Fruit fly (Drosophila melanogaster): Measurements from ENCODE around the gene Prp16.

The Prp16 gene

DNA sequence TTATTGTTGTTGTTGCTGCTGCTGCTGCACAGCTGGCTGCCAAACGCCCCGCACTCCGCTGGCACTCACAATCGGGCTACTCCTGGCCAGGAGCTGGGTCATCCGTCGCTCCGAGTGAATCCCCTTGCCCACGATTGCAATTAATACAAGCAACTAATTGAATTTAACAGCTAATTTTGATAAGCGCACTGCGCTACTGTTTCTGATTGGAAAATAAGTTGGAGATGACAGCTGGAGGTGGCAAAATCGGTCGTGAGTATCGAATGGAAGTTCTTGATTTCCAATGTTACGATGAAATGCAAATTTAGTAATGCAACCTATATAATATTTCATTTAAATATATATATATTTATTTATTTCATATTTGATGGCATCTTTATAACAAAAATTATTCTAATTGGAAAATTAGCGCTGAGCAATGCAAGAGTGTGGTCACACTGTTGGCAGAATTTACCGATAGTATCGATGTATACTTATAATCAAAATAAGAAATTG is 32.7 kb downstream of the Prp16 start, which contains the start of gene CG42271:
TSS of gene CG42271 (minus strand) at position 224 of the 495 bp plus-strand sequence.
- TF ChIP-seq psq (GFP tag; optimal IDR thresholded peaks at IDR 0.05) (peak; percentile 22), CG9705 (GFP tag; optimal IDR thresholded peaks at IDR 0.05) (peak; percentile 21), sv (GFP tag; optimal IDR thresholded peaks at IDR 0.05) (no peak), rgr (GFP tag; optimal IDR thresholded peaks at IDR 0.05) (peak; percentile 12), Mio (GFP tag; optimal IDR thresholded peaks at IDR 0.05) (no peak), Myc (optimal IDR thresholded peaks at IDR 0.05) (no peak), h (GFP tag; optimal IDR thresholded peaks at IDR 0.05) (no peak), sage (GFP tag; optimal IDR thresholded peaks at IDR 0.05) (no peak), Dif (GFP tag; optimal IDR thresholded peaks at IDR 0.05; ENCODE audit: partially characterized antibody) (no peak), Jra (GFP tag; optimal IDR thresholded peaks at IDR 0.05) (no peak), pan (optimal IDR thresholded peaks at IDR 0.05) (no peak), brk (GFP tag; optimal IDR thresholded peaks at IDR 0.05) (no peak), N (GFP tag; optimal IDR thresholded peaks at IDR 0.05) (no peak), lola (GFP tag; optimal IDR thresholded peaks at IDR 0.05) (no peak), CrebA (GFP tag; optimal IDR thresholded peaks at IDR 0.05; ENCODE audit: borderline replicate concordance) (no peak), HLH106 (tag; optimal IDR thresholded peaks at IDR 0.05) (peak; percentile 58), Hr83 (GFP tag; optimal IDR thresholded peaks at IDR 0.05; ENCODE audit: poor library complexity, severe bottlenecking) (no peak), jim (GFP tag; optimal IDR thresholded peaks at IDR 0.05) (no peak), Abd-B (GFP tag; optimal IDR thresholded peaks at IDR 0.05) (no peak), GATAd (GFP tag; optimal IDR thresholded peaks at IDR 0.05) (peak; percentile 6), dl (GFP tag; optimal IDR thresholded peaks at IDR 0.05; ENCODE audit: insufficient read depth in 1 of 2, partially characterized antibody in 2 of 2) (no peak), fru (GFP tag; optimal IDR thresholded peaks at IDR 0.05) (no peak), CG32264 (GFP tag; optimal IDR thresholded peaks at IDR 0.05) (no peak), OdsH (GFP tag; optimal IDR thresholded peaks at IDR 0.05) (no peak), tai (GFP tag; optimal IDR thresholded peaks at IDR 0.05) (no peak), foxo (GFP tag; optimal IDR thresholded peaks at IDR 0.05) (peak in 1 of 2 experiments; percentile 44), dmrt93B (GFP tag; optimal IDR thresholded peaks at IDR 0.05) (no peak), Vsx2 (GFP tag; optimal IDR thresholded peaks at IDR 0.05; ENCODE audit: partially characterized antibody) (no peak), Dfd (GFP tag; optimal IDR thresholded peaks at IDR 0.05) (no peak), br (GFP tag; optimal IDR thresholded peaks at IDR 0.05) (no peak), Hnf4 (GFP tag; optimal IDR thresholded peaks at IDR 0.05) (no peak), woc (GFP tag; optimal IDR thresholded peaks at IDR 0.05) (no peak), ey (GFP tag; optimal IDR thresholded peaks at IDR 0.05) (no peak), dsf (GFP tag; optimal IDR thresholded peaks at IDR 0.05; ENCODE audit: borderline replicate concordance) (no peak), usp (GFP tag; optimal IDR thresholded peaks at IDR 0.05) (no peak), Rel (GFP tag; optimal IDR thresholded peaks at IDR 0.05) (no peak), Rel (tag; optimal IDR thresholded peaks at IDR 0.05) (peak; percentile 86), Sp1 (GFP tag; optimal IDR thresholded peaks at IDR 0.05) (peak; percentile 33), Hr78 (GFP tag; optimal IDR thresholded peaks at IDR 0.05) (no peak)

DNA sequence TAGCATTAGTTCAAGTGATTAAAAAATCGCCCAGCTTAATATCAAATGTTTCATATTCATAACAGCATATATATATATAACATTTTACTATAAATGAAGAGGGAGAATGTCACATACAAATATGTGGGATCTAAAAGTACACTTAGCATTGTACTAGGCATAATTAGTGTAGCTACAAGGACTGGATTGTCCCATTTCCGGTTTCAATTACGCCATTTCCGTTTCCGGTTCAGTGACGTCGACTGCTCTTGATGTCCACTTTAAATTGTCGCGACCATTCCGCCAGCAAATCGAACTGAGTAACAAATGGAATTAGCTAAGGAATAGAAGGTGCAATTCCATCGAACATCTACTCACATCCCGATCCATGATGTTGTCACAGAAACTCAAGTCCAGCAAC is 33.3 kb downstream of the Prp16 start:
- TF ChIP-seq HLH106 (tag; optimal IDR thresholded peaks at IDR 0.05): no peak
- TF ChIP-seq N (GFP tag; optimal IDR thresholded peaks at IDR 0.05): no peak
- no peak for TF ChIP-seq Myc (optimal IDR thresholded peaks at IDR 0.05)
- TF ChIP-seq pan (optimal IDR thresholded peaks at IDR 0.05): no peak
- no peak for TF ChIP-seq Dfd (GFP tag; optimal IDR thresholded peaks at IDR 0.05)
- no peak for TF ChIP-seq sage (GFP tag; optimal IDR thresholded peaks at IDR 0.05)
- TF ChIP-seq OdsH (GFP tag; optimal IDR thresholded peaks at IDR 0.05): no peak
- no peak for TF ChIP-seq GATAd (GFP tag; optimal IDR thresholded peaks at IDR 0.05)
- no peak for TF ChIP-seq foxo (GFP tag; optimal IDR thresholded peaks at IDR 0.05)
- TF ChIP-seq h (GFP tag; optimal IDR thresholded peaks at IDR 0.05): no peak
- TF ChIP-seq Hr83 (GFP tag; optimal IDR thresholded peaks at IDR 0.05; ENCODE audit: poor library complexity, severe bottlenecking): no peak
- no peak for TF ChIP-seq Vsx2 (GFP tag; optimal IDR thresholded peaks at IDR 0.05; ENCODE audit: partially characterized antibody)
- no peak for TF ChIP-seq dsf (GFP tag; optimal IDR thresholded peaks at IDR 0.05; ENCODE audit: borderline replicate concordance)
- no peak for TF ChIP-seq dl (GFP tag; optimal IDR thresholded peaks at IDR 0.05; ENCODE audit: insufficient read depth in 1 of 2, partially characterized antibody in 2 of 2)
- TF ChIP-seq woc (GFP tag; optimal IDR thresholded peaks at IDR 0.05): no peak
- no peak for TF ChIP-seq lola (GFP tag; optimal IDR thresholded peaks at IDR 0.05)
